Worm (Caenorhabditis elegans) whole organism, L1 larva: ENCODE measurements around the gene srd-50.
A peak's percentile ranks its signal among the peaks of the same experiment; 100 is the strongest.

Source experiments
- ama-1 ChIP-seq: fragments of 150-350 bp; optimal IDR thresholded peaks from 2 replicates; lab custom pipeline; 2014
- efl-3 ChIP-seq: fragments of 200-800 bp; sonication (Bioruptor generic); optimal IDR thresholded peaks from 2 replicates; lab custom pipeline; 2018; ENCODE audit warnings: mild to moderate bottlenecking, missing genetic modification characterization, missing compliant biosample characterization
- nhr-12 ChIP-seq: sonication (generic microtip); optimal IDR thresholded peaks from 2 replicates; lab custom pipeline; 2017; ENCODE audit warnings: missing biosample characterization, missing genetic modification characterization
- nhr-19 ChIP-seq: fragments of 200-800 bp; sonication (Bioruptor generic); conservative IDR thresholded peaks from 2 replicates; pipeline ENCODE4 v1.3.6; 2022; ENCODE audit warnings: missing genetic modification characterization, missing compliant biosample characterization
- nhr-77 ChIP-seq: fragments of 150-350 bp; optimal IDR thresholded peaks from 2 replicates; lab custom pipeline; 2014; ENCODE audit warnings: missing biosample characterization, missing genetic modification characterization
- nhr-90 ChIP-seq: sonication (generic microtip); optimal IDR thresholded peaks from 2 replicates; lab custom pipeline; 2016; ENCODE audit warnings: mild to moderate bottlenecking, missing genetic modification characterization, missing compliant biosample characterization; ENCODE audit not compliant: poor library complexity
- ztf-11 ChIP-seq, 2 experiments: sonication (generic microtip); optimal IDR thresholded peaks; 2 replicates each; lab custom pipeline; 2016 to 2017; ENCODE audit warnings: missing genetic modification characterization in 2 of 2, missing biosample characterization in 1 of 2, missing compliant biosample characterization in 1 of 2

DNA sequence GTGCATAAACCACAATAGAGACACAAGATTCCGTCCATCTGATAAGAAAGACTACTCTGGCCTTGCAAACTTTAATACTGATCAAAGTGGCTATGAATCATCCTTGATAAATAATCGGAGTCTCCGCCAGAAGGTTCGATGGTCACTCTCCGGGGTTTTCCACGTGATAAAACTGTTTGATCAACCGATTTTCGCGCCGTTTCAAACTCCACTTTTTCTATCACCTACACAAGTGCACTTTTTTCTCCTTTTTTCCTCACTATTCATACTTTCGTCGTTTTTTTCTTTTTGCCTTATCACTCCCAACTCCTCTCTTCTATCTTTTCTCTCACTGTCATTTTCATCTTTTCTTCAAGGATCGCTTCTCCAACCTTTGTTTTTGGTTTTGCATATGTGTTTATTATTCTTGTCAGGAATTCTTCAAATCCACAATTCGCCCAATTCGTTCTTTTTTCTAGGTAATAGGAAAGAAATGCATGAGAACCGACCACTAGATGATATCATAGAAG lies 47.1 kb upstream of the srd-50 start, which contains the start of gene F18H3.4:
- no peak for TF ChIP-seq ama-1 (lab: Kevin White, UChicago)
- TF ChIP-seq ztf-11 (tag; optimal IDR thresholded peaks at IDR 0.05; lab: Kevin White, UChicago): no peak
- TF ChIP-seq nhr-77: peak; percentile 36
- no peak for TF ChIP-seq nhr-12 (tag; lab: Kevin White, UChicago)
- peak; percentile 53 for TF ChIP-seq nhr-19 (GFP tag; lab: Robert Waterston, UW)
- peak; percentile 73 for TF ChIP-seq nhr-90 (tag; lab: Kevin White, UChicago)
- no peak for TF ChIP-seq efl-3 (GFP tag; lab: Kevin White, UChicago)
